Worm (Caenorhabditis elegans) whole organism, L4/young adult: ENCODE measurements around the gene K09E2.1.

ENCODE experiments used
- W03F9.2 ChIP-seq: fragments of 150-350 bp; optimal IDR thresholded peaks from 2 replicates; lab custom pipeline; 2014; ENCODE audit warnings: missing biosample characterization, missing genetic modification characterization
- dao-5 ChIP-seq: sonication (generic microtip); optimal IDR thresholded peaks from 2 replicates; lab custom pipeline; 2016; ENCODE audit warnings: missing genotype, missing genetic modification characterization, moderate library complexity, missing compliant biosample characterization
- him-1 ChIP-seq: sonication (generic microtip); optimal IDR thresholded peaks from 2 replicates; lab custom pipeline; 2016; ENCODE audit warnings: missing genotype, missing genetic modification reagents, missing genetic modification characterization, missing compliant biosample characterization

- TF ChIP-seq W03F9.2 (tag; lab: Kevin White, UChicago) (no peak), him-1 (no peak), dao-5 (tag; lab: Kevin White, UChicago) (no peak)
Measured at ce11 chrX:8660909-8661308, 20.8 kb upstream of the K09E2.1 start.
